Worm (Caenorhabditis elegans) whole organism, L3 larva: ENCODE data around the gene B0001.3.

Source experiments
- egl-27 ChIP-seq: sonication (generic microtip); optimal IDR thresholded peaks from 4 replicates; lab custom pipeline; 2017; ENCODE audit warnings: missing biosample characterization, missing genetic modification reagents, missing genetic modification characterization
- jun-1 ChIP-seq: fragments of 150-350 bp; optimal IDR thresholded peaks from 2 replicates; lab custom pipeline; 2014; ENCODE audit warnings: missing biosample characterization, missing genetic modification reagents, missing genetic modification characterization
- lin-15B ChIP-seq: fragments of 150-350 bp; optimal IDR thresholded peaks from 2 replicates; lab custom pipeline; 2014; ENCODE audit warnings: missing biosample characterization, missing genetic modification characterization
- mml-1 ChIP-seq: fragments of 150-350 bp; sonication (generic microtip); optimal IDR thresholded peaks from 3 replicates; lab custom pipeline; 2014; ENCODE audit warnings: missing biosample characterization, missing genetic modification characterization
- nfya-1 ChIP-seq: sonication (generic microtip); optimal IDR thresholded peaks from 2 replicates; lab custom pipeline; 2017; ENCODE audit warnings: missing genetic modification characterization, mild to moderate bottlenecking, missing compliant biosample characterization, antibody characterized with exemption, moderate library complexity; ENCODE audit not compliant: insufficient read depth
- nhr-237 ChIP-seq: fragments of 150-350 bp; optimal IDR thresholded peaks from 2 replicates; lab custom pipeline; 2014; ENCODE audit warnings: missing biosample characterization, missing genetic modification characterization
- pha-4 ChIP-seq: fragments of 150-350 bp; optimal IDR thresholded peaks from 2 replicates; lab custom pipeline; 2014; ENCODE audit warnings: missing biosample characterization, missing genetic modification reagents, missing genetic modification characterization
- pqm-1 ChIP-seq: fragments of 150-350 bp; optimal IDR thresholded peaks from 2 replicates; lab custom pipeline; 2017; ENCODE audit warnings: missing biosample characterization, missing genetic modification characterization, inconsistent platforms
- tbx-2 ChIP-seq: sonication (generic microtip); optimal IDR thresholded peaks from 2 replicates; lab custom pipeline; 2016; ENCODE audit warnings: mild to moderate bottlenecking, missing genetic modification characterization, missing compliant biosample characterization

- no peak for TF ChIP-seq nfya-1
- no peak for TF ChIP-seq pqm-1 (tag; lab: Kevin White, UChicago)
- TF ChIP-seq tbx-2 (tag; lab: Kevin White, UChicago) = no peak
- TF ChIP-seq mml-1 (tag; lab: Kevin White, UChicago) = no peak
- TF ChIP-seq pha-4 (tag; lab: Kevin White, UChicago) = no peak
- no peak for TF ChIP-seq nhr-237 (tag; lab: Kevin White, UChicago)
- TF ChIP-seq lin-15B = no peak
- no peak for TF ChIP-seq jun-1 (tag; lab: Kevin White, UChicago)
- no peak for TF ChIP-seq egl-27
Measured at ce11 chrIV:12133776-12134175, 11.8 kb downstream of the B0001.3 start.
